Worm (Caenorhabditis elegans) whole organism, mixed stage, embryonic: ENCODE data around the gene inx-1.

Source experiments
- ces-1 ChIP-seq: fragments of 150-350 bp; optimal IDR thresholded peaks from 2 replicates; lab custom pipeline; 2014; ENCODE audit warnings: missing biosample characterization, missing genetic modification reagents, missing genetic modification characterization
- cnd-1 ChIP-seq: fragments of 200-800 bp; sonication (Bioruptor generic); optimal IDR thresholded peaks from 2 replicates; lab custom pipeline; 2018; ENCODE audit warnings: mild to moderate bottlenecking, missing genetic modification characterization, missing compliant biosample characterization
- elt-1 ChIP-seq: sonication (generic microtip); optimal IDR thresholded peaks from 2 replicates; lab custom pipeline; 2017; ENCODE audit warnings: missing genetic modification characterization, mild to moderate bottlenecking, missing compliant biosample characterization, antibody characterized with exemption, moderate library complexity, borderline replicate concordance; ENCODE audit not compliant: insufficient read depth
- nhr-28 ChIP-seq: fragments of 150-350 bp; optimal IDR thresholded peaks from 2 replicates; lab custom pipeline; 2014; ENCODE audit warnings: missing biosample characterization, missing genetic modification characterization
- nhr-76 ChIP-seq: sonication (generic microtip); optimal IDR thresholded peaks from 2 replicates; lab custom pipeline; 2017; ENCODE audit warnings: missing biosample characterization, missing genetic modification characterization
- snpc-4 ChIP-seq: fragments of 150-350 bp; optimal IDR thresholded peaks from 2 replicates; lab custom pipeline; 2014; ENCODE audit warnings: missing biosample characterization, missing genetic modification characterization
- unc-120 ChIP-seq: sonication (generic microtip); optimal IDR thresholded peaks from 2 replicates; lab custom pipeline; 2017; ENCODE audit warnings: missing genetic modification characterization, missing compliant biosample characterization; ENCODE audit not compliant: poor library complexity, severe bottlenecking
- unc-62 ChIP-seq: fragments of 150-350 bp; optimal IDR thresholded peaks from 2 replicates; lab custom pipeline; 2014; ENCODE audit warnings: missing biosample characterization, missing genetic modification reagents, missing genetic modification characterization

- TF ChIP-seq ces-1 (no peak), snpc-4 (tag; lab: Kevin White, UChicago) (no peak), nhr-76 (no peak), nhr-28 (tag; lab: Kevin White, UChicago) (no peak), cnd-1 (tag; lab: Kevin White, UChicago) (no peak), unc-62 (GFP tag; lab: Kevin White, UChicago) (no peak), unc-120 (tag; lab: Kevin White, UChicago) (no peak), elt-1 (tag; lab: Kevin White, UChicago) (no peak)
Observed at ce11 chrX:6937742-6938141, 18.5 kb downstream of the inx-1 start.
